Fruit fly (Drosophila melanogaster) whole organism, embryonic: Measurements from ENCODE around the gene CG31381.

Source experiments
- ATbp ChIP-seq: fragments of 200-800 bp; sonication (Bioruptor generic); optimal IDR thresholded peaks from 2 replicates; lab custom pipeline; 2017; ENCODE audit warnings: missing biosample characterization, mild to moderate bottlenecking, missing genetic modification characterization, missing genetic modification reagents
- Abd-B ChIP-seq: fragments of 200-800 bp; sonication (Bioruptor generic); optimal IDR thresholded peaks from 2 replicates; lab custom pipeline; 2018; ENCODE audit warnings: missing biosample characterization, mild to moderate bottlenecking, missing genetic modification characterization, moderate library complexity
- Atf-2 ChIP-seq: fragments of 200-800 bp; sonication (Bioruptor generic); optimal IDR thresholded peaks from 2 replicates; lab custom pipeline; 2016; ENCODE audit warnings: missing biosample characterization, missing genetic modification characterization
- BEAF-32 ChIP-seq: fragments of 200-800 bp; sonication (Bioruptor generic); optimal IDR thresholded peaks from 3 replicates; lab custom pipeline; 2017; ENCODE audit warnings: missing biosample characterization, missing genetic modification characterization, mild to moderate bottlenecking, moderate library complexity, missing genetic modification reagents
- CG10366 ChIP-seq: fragments of 200-800 bp; sonication (Bioruptor generic); IDR thresholded peaks from 2 replicates; pipeline ENCODE4 v1.3.6; 2022; ENCODE audit warnings: missing biosample characterization, missing genetic modification characterization
- CG10431 ChIP-seq: fragments of 200-800 bp; sonication (Bioruptor generic); optimal IDR thresholded peaks from 3 replicates; lab custom pipeline; 2018; ENCODE audit warnings: missing biosample characterization, mild to moderate bottlenecking, missing genetic modification characterization
- CG11247 ChIP-seq: fragments of 200-800 bp; sonication (Bioruptor generic); IDR thresholded peaks from 2 replicates; pipeline ENCODE4 v1.3.6; 2022; ENCODE audit warnings: missing biosample characterization, missing genetic modification characterization
- CG12236 ChIP-seq: fragments of 200-800 bp; sonication (Bioruptor generic); optimal IDR thresholded peaks from 2 replicates; lab custom pipeline; 2016; ENCODE audit warnings: missing biosample characterization, missing genetic modification characterization
- CG1233 ChIP-seq: fragments of 200-800 bp; sonication (Bioruptor generic); optimal IDR thresholded peaks from 4 replicates; lab custom pipeline; 2018; ENCODE audit warnings: missing biosample characterization, mild to moderate bottlenecking, missing genetic modification characterization
- CG12769 ChIP-seq: fragments of 200-800 bp; sonication (Bioruptor generic); optimal IDR thresholded peaks from 2 replicates; lab custom pipeline; 2019; ENCODE audit warnings: missing biosample characterization, mild to moderate bottlenecking, missing genetic modification characterization, moderate library complexity
- CG14667 ChIP-seq: fragments of 200-800 bp; sonication (Bioruptor generic); IDR thresholded peaks from 2 replicates; pipeline ENCODE4 v1.3.6; 2022; ENCODE audit warnings: missing biosample characterization, missing genetic modification characterization
- CG15601 ChIP-seq: fragments of 200-800 bp; sonication (Bioruptor generic); optimal IDR thresholded peaks from 3 replicates; lab custom pipeline; 2019; ENCODE audit warnings: missing biosample characterization, mild to moderate bottlenecking, missing genetic modification characterization, moderate library complexity
- CG15696 ChIP-seq: fragments of 200-800 bp; sonication (Bioruptor generic); optimal IDR thresholded peaks from 2 replicates; lab custom pipeline; 2019; ENCODE audit warnings: missing biosample characterization, mild to moderate bottlenecking, missing genetic modification characterization, moderate library complexity
- CG17802 ChIP-seq: fragments of 200-800 bp; sonication (Bioruptor generic); optimal IDR thresholded peaks from 2 replicates; lab custom pipeline; 2018; ENCODE audit warnings: missing biosample characterization, mild to moderate bottlenecking, missing genetic modification characterization, moderate library complexity
- CG17829 ChIP-seq: fragments of 200-800 bp; optimal IDR thresholded peaks from 2 replicates; lab custom pipeline; 2019; ENCODE audit warnings: missing biosample characterization, mild to moderate bottlenecking, missing genetic modification characterization, moderate library complexity
- CG1832 ChIP-seq: fragments of 200-800 bp; sonication (Bioruptor generic); optimal IDR thresholded peaks from 2 replicates; lab custom pipeline; 2017; ENCODE audit warnings: missing biosample characterization, mild to moderate bottlenecking, missing genetic modification characterization, inconsistent platforms
- CG2116 ChIP-seq: fragments of 200-800 bp; sonication (Bioruptor generic); optimal IDR thresholded peaks from 3 replicates; lab custom pipeline; 2018; ENCODE audit warnings: missing biosample characterization, mild to moderate bottlenecking, missing genetic modification characterization
- CG34422 ChIP-seq: fragments of 200-800 bp; sonication (Bioruptor generic); IDR thresholded peaks from 3 replicates; pipeline ENCODE4 v1.3.6; 2022; ENCODE audit warnings: missing biosample characterization, missing genetic modification characterization
- CG7745 ChIP-seq: fragments of 200-800 bp; sonication (Bioruptor generic); optimal IDR thresholded peaks from 2 replicates; lab custom pipeline; 2018; ENCODE audit warnings: missing biosample characterization, mild to moderate bottlenecking, missing genetic modification characterization, moderate library complexity
- CG7928 ChIP-seq: fragments of 200-800 bp; sonication (Bioruptor generic); optimal IDR thresholded peaks from 2 replicates; lab custom pipeline; 2017; ENCODE audit warnings: missing biosample characterization, mild to moderate bottlenecking, missing genetic modification characterization
- CG8924 ChIP-seq: fragments of 200-800 bp; optimal IDR thresholded peaks from 3 replicates; lab custom pipeline; 2019; ENCODE audit warnings: missing biosample characterization, mild to moderate bottlenecking, missing genetic modification characterization, moderate library complexity
- CG9817 ChIP-seq: fragments of 200-800 bp; sonication (Bioruptor generic); optimal IDR thresholded peaks from 2 replicates; lab custom pipeline; 2018; ENCODE audit warnings: missing biosample characterization, mild to moderate bottlenecking, missing genetic modification characterization, moderate library complexity
- Dip3 ChIP-seq: fragments of 200-800 bp; sonication (Bioruptor generic); optimal IDR thresholded peaks from 3 replicates; lab custom pipeline; 2016; ENCODE audit warnings: missing biosample characterization, missing genetic modification characterization
- Doc2 ChIP-seq: fragments of 200-800 bp; sonication (Bioruptor generic); IDR thresholded peaks from 2 replicates; pipeline ENCODE4 v1.3.6; 2022; ENCODE audit warnings: missing biosample characterization, missing genetic modification characterization
- Doc3 ChIP-seq: fragments of 200-800 bp; sonication (Bioruptor generic); IDR thresholded peaks from 3 replicates; pipeline ENCODE4 v1.3.6; 2022; ENCODE audit warnings: missing biosample characterization, missing genetic modification characterization; ENCODE audit not compliant: partially characterized antibody
- NC2α ChIP-seq: fragments of 200-800 bp; sonication (Bioruptor generic); optimal IDR thresholded peaks from 2 replicates; lab custom pipeline; 2016; ENCODE audit warnings: missing biosample characterization, missing genetic modification characterization
- Nf-YB ChIP-seq: fragments of 200-800 bp; sonication (Bioruptor generic); optimal IDR thresholded peaks from 3 replicates; lab custom pipeline; 2019; ENCODE audit warnings: missing biosample characterization, mild to moderate bottlenecking, missing genetic modification characterization, moderate library complexity
- Optix ChIP-seq: fragments of 200-800 bp; sonication (Bioruptor generic); IDR thresholded peaks from 3 replicates; pipeline ENCODE4 v1.3.6; 2022; ENCODE audit warnings: missing biosample characterization, missing genetic modification characterization
- Usf ChIP-seq: fragments of 200-800 bp; sonication (Bioruptor generic); optimal IDR thresholded peaks from 2 replicates; lab custom pipeline; 2017; ENCODE audit warnings: missing genotype, missing biosample characterization, missing genetic modification characterization
- Xbp1 ChIP-seq: fragments of 200-800 bp; sonication (Bioruptor generic); optimal IDR thresholded peaks from 3 replicates; lab custom pipeline; 2016; ENCODE audit warnings: missing biosample characterization, mild to moderate bottlenecking, missing genetic modification characterization
- Xrp1 ChIP-seq: fragments of 200-800 bp; sonication (Bioruptor generic); IDR thresholded peaks from 2 replicates; pipeline ENCODE4 v1.3.6; 2022; ENCODE audit warnings: missing biosample characterization, missing genetic modification characterization
- cad ChIP-seq: fragments of >200 bp; optimal IDR thresholded peaks from 2 replicates; lab custom pipeline; 2017; ENCODE audit warnings: missing biosample characterization, missing genetic modification characterization
- dati ChIP-seq: fragments of 200-800 bp; sonication (Bioruptor generic); IDR thresholded peaks from 2 replicates; pipeline ENCODE4 v1.3.6; 2022; ENCODE audit warnings: missing biosample characterization, missing genetic modification characterization
- grau ChIP-seq: fragments of 200-800 bp; optimal IDR thresholded peaks from 3 replicates; lab custom pipeline; 2019; ENCODE audit warnings: missing biosample characterization, mild to moderate bottlenecking, missing genetic modification characterization, moderate library complexity
- grn ChIP-seq: fragments of 200-800 bp; sonication (Bioruptor generic); optimal IDR thresholded peaks from 3 replicates; lab custom pipeline; 2017; ENCODE audit warnings: missing biosample characterization, missing genetic modification characterization
- gro ChIP-seq: fragments of 200-800 bp; sonication (Bioruptor generic); optimal IDR thresholded peaks from 2 replicates; lab custom pipeline; 2016; ENCODE audit warnings: missing biosample characterization, missing genetic modification characterization
- hbn ChIP-seq: fragments of 200-800 bp; sonication (Bioruptor generic); IDR thresholded peaks from 2 replicates; pipeline ENCODE4 v1.3.6; 2022; ENCODE audit warnings: missing biosample characterization, missing genetic modification characterization; ENCODE audit not compliant: partially characterized antibody
- klu ChIP-seq: fragments of 200-800 bp; sonication (Bioruptor generic); IDR thresholded peaks from 2 replicates; pipeline ENCODE4 v1.3.6; 2022; ENCODE audit warnings: missing biosample characterization, missing genetic modification characterization
- phol ChIP-seq: fragments of 200-800 bp; sonication (Bioruptor generic); optimal IDR thresholded peaks from 3 replicates; lab custom pipeline; 2018; ENCODE audit warnings: missing biosample characterization, mild to moderate bottlenecking, missing genetic modification characterization, moderate library complexity
- psq ChIP-seq: fragments of 200-800 bp; sonication (Bioruptor generic); optimal IDR thresholded peaks from 2 replicates; lab custom pipeline; 2017; ENCODE audit warnings: missing biosample characterization, missing genetic modification characterization
- sc ChIP-seq, 3 experiments: fragments of >200 bp in 2 of 3; fragments of 200-800 bp in 1 of 3; sonication (Bioruptor generic) in 1 of 3; optimal IDR thresholded peaks; 2 replicates in 2 of 3; 3 replicates in 1 of 3; lab custom pipeline; 2017; ENCODE audit warnings: mild to moderate bottlenecking in 1 of 3, missing biosample characterization in 1 of 3, missing genetic modification characterization in 1 of 3, missing genetic modification reagents in 1 of 3
- scrt ChIP-seq: fragments of 200-800 bp; sonication (Bioruptor generic); optimal IDR thresholded peaks from 2 replicates; lab custom pipeline; 2018; ENCODE audit warnings: missing biosample characterization, mild to moderate bottlenecking, missing genetic modification characterization, moderate library complexity
- sd ChIP-seq: fragments of 200-800 bp; sonication (Bioruptor generic); optimal IDR thresholded peaks from 3 replicates; lab custom pipeline; 2018; ENCODE audit warnings: missing biosample characterization, mild to moderate bottlenecking, missing genetic modification characterization, moderate library complexity
- sens-2 ChIP-seq: fragments of 200-800 bp; sonication (Bioruptor generic); IDR thresholded peaks from 2 replicates; pipeline ENCODE4 v1.3.6; 2022; ENCODE audit warnings: missing biosample characterization, missing genetic modification characterization
- sr ChIP-seq: fragments of 200-800 bp; sonication (Bioruptor generic); IDR thresholded peaks from 3 replicates; pipeline ENCODE4 v1.3.6; 2022; ENCODE audit warnings: missing biosample characterization, missing genetic modification characterization
- tx ChIP-seq: fragments of 200-800 bp; sonication (Bioruptor generic); optimal IDR thresholded peaks from 2 replicates; lab custom pipeline; 2016; ENCODE audit warnings: missing biosample characterization, missing genetic modification characterization
- vvl ChIP-seq: fragments of 200-800 bp; sonication (Bioruptor generic); IDR thresholded peaks from 2 replicates; pipeline ENCODE4 v1.3.6; 2022; ENCODE audit warnings: missing biosample characterization, missing genetic modification characterization
- wor ChIP-seq: fragments of 200-800 bp; sonication (Bioruptor generic); IDR thresholded peaks from 2 replicates; pipeline ENCODE4 v1.3.6; 2022; ENCODE audit warnings: missing biosample characterization, missing genetic modification characterization

The CG31381 gene

dm6 chr3R:24875939-24876842, 654 bp upstream of the CG31381 start, which contains the start of gene CG3744 (continued):
- peak; percentile 71; the same call in 1 of the 2 replicates for TF ChIP-seq dati (GFP tag; lab: Robert Waterston, UW)
- TF ChIP-seq CG12769 (tag; lab: Kevin White, UChicago) = no peak
- TF ChIP-seq sd = peak; percentile 41
- peak; percentile 45 for TF ChIP-seq CG17802
- TF ChIP-seq CG14667 (GFP tag; lab: Robert Waterston, UW) = peak; percentile 92
- no peak for TF ChIP-seq scrt (GFP tag; lab: Kevin White, UChicago)
- peak; percentile 74 for TF ChIP-seq Nf-YB
- TF ChIP-seq Atf-2 (GFP tag; lab: Kevin White, UChicago) = peak; percentile 42
- TF ChIP-seq CG17829 (tag; lab: Kevin White, UChicago) = peak; percentile 91
- TF ChIP-seq CG7745 = no peak
- peak; percentile 63 for TF ChIP-seq tx (GFP tag; lab: Kevin White, UChicago)
- peak; percentile 80 for TF ChIP-seq CG15601
- peak; percentile 95 for TF ChIP-seq CG10366
- TF ChIP-seq BEAF-32 (GFP tag; lab: Kevin White, UChicago) = peak; percentile 92
- TF ChIP-seq Abd-B (GFP tag; lab: Kevin White, UChicago) = peak; percentile 85
- peak; percentile 45 for TF ChIP-seq NC2α (GFP tag; lab: Kevin White, UChicago)
- peak; percentile 72 for TF ChIP-seq Dip3
- TF ChIP-seq CG11247 = peak; percentile 96
- TF ChIP-seq CG10431 (GFP tag; lab: Kevin White, UChicago) = peak; percentile 48
- TF ChIP-seq Usf (GFP tag; lab: Kevin White, UChicago) = peak; percentile 85
- peak; percentile 46 for TF ChIP-seq Doc2
- TF ChIP-seq grn (GFP tag; lab: Kevin White, UChicago) = peak; percentile 0
- peak; percentile 96 for TF ChIP-seq Doc3 (GFP tag; lab: Robert Waterston, UW)
- no peak for TF ChIP-seq sc (optimal IDR thresholded peaks at IDR 0.05; lab: Kevin White, UChicago)
- peak; percentile 64 for TF ChIP-seq sc (GFP tag; optimal IDR thresholded peaks at IDR 0.05; lab: Kevin White, UChicago)
- peak; percentile 63 for TF ChIP-seq CG7928 (GFP tag; lab: Kevin White, UChicago)
- peak; percentile 92 for TF ChIP-seq grau
- peak; percentile 95 for TF ChIP-seq CG9817 (tag; lab: Kevin White, UChicago)
- peak; percentile 91 for TF ChIP-seq CG15696 (tag; lab: Kevin White, UChicago)
- TF ChIP-seq CG12236 = no peak
- TF ChIP-seq CG34422 (GFP tag; lab: Robert Waterston, UW) = peak; percentile 94
- TF ChIP-seq CG1832 (GFP tag; lab: Kevin White, UChicago) = no peak
- TF ChIP-seq klu (GFP tag; lab: Robert Waterston, UW) = peak; percentile 84
- TF ChIP-seq psq = peak; percentile 70
- no peak for TF ChIP-seq cad
- peak; percentile 67 for TF ChIP-seq CG2116 (GFP tag; lab: Kevin White, UChicago)
- peak; percentile 82 for TF ChIP-seq wor (GFP tag; lab: Robert Waterston, UW)
- TF ChIP-seq ATbp = no peak
- TF ChIP-seq Optix (GFP tag; lab: Robert Waterston, UW) = peak; percentile 87
- peak; percentile 68 for TF ChIP-seq sr (GFP tag; lab: Robert Waterston, UW)
- TF ChIP-seq vvl (GFP tag; lab: Robert Waterston, UW) = peak; percentile 98
- TF ChIP-seq Xbp1 = peak; percentile 94
- peak; percentile 91 for TF ChIP-seq CG1233 (GFP tag; lab: Kevin White, UChicago)
- TF ChIP-seq hbn (GFP tag; lab: Robert Waterston, UW) = peak; percentile 97
- TF ChIP-seq gro (GFP tag; lab: Kevin White, UChicago) = peak; percentile 57
- TF ChIP-seq CG8924 = peak; percentile 90
- peak; percentile 95 for TF ChIP-seq Xrp1 (GFP tag; lab: Robert Waterston, UW)
- TF ChIP-seq sens-2 (GFP tag; lab: Robert Waterston, UW) = peak; percentile 90
- peak; percentile 90 for TF ChIP-seq phol
